Fruit fly (Drosophila melanogaster) whole organism, pupa: ENCODE results near the gene kra.

Source experiments
- CG10348 ChIP-seq: fragments of 200-800 bp; sonication (Bioruptor generic); IDR thresholded peaks from 2 replicates; pipeline ENCODE4 v1.3.6; 2022; ENCODE audit warnings: missing biosample characterization, missing genetic modification characterization
- CG12605 ChIP-seq: fragments of 200-800 bp; sonication (Bioruptor generic); IDR thresholded peaks from 2 replicates; pipeline ENCODE4 v1.3.6; 2022; ENCODE audit warnings: missing biosample characterization, missing genetic modification characterization
- CG13204 ChIP-seq: fragments of 200-800 bp; sonication (Bioruptor generic); optimal IDR thresholded peaks from 2 replicates; lab custom pipeline; 2018; ENCODE audit warnings: missing biosample characterization, mild to moderate bottlenecking, missing genetic modification characterization, moderate library complexity
- CG14655 ChIP-seq: fragments of 200-800 bp; sonication (Bioruptor generic); optimal IDR thresholded peaks from 3 replicates; lab custom pipeline; 2017; ENCODE audit warnings: mild to moderate bottlenecking, missing biosample characterization, missing genetic modification reagents, missing genetic modification characterization
- CG15710 ChIP-seq: fragments of 200-800 bp; sonication (Bioruptor generic); optimal IDR thresholded peaks from 2 replicates; lab custom pipeline; 2018; ENCODE audit warnings: missing biosample characterization, mild to moderate bottlenecking, missing genetic modification characterization, moderate library complexity
- CG17806 ChIP-seq: fragments of 200-800 bp; sonication (Bioruptor generic); optimal IDR thresholded peaks from 2 replicates; lab custom pipeline; 2018; ENCODE audit warnings: missing biosample characterization, mild to moderate bottlenecking, missing genetic modification characterization, moderate library complexity
- CG32121 ChIP-seq: fragments of 200-800 bp; sonication (Bioruptor generic); IDR thresholded peaks from 2 replicates; pipeline ENCODE4 v1.3.6; 2022; ENCODE audit warnings: missing biosample characterization, missing genetic modification characterization
- CG34367 ChIP-seq: fragments of 200-800 bp; sonication (Bioruptor generic); optimal IDR thresholded peaks from 2 replicates; lab custom pipeline; 2018; ENCODE audit warnings: missing biosample characterization, mild to moderate bottlenecking, missing genetic modification characterization
- CG4496 ChIP-seq: fragments of 200-800 bp; sonication (Bioruptor generic); IDR thresholded peaks from 3 replicates; pipeline ENCODE4 v1.3.6; 2022; ENCODE audit warnings: missing biosample characterization, missing genetic modification characterization
- CG8159 ChIP-seq: fragments of 200-800 bp; sonication (Bioruptor generic); optimal IDR thresholded peaks from 3 replicates; lab custom pipeline; 2018; ENCODE audit warnings: missing biosample characterization, mild to moderate bottlenecking, missing genetic modification characterization, moderate library complexity
- CG8301 ChIP-seq: fragments of 200-800 bp; sonication (Bioruptor generic); optimal IDR thresholded peaks from 2 replicates; lab custom pipeline; 2018; ENCODE audit warnings: missing biosample characterization, mild to moderate bottlenecking, missing genetic modification characterization
- CG9948 ChIP-seq: fragments of 200-800 bp; sonication (Bioruptor generic); optimal IDR thresholded peaks from 2 replicates; lab custom pipeline; 2018; ENCODE audit warnings: missing biosample characterization, mild to moderate bottlenecking, missing genetic modification characterization, moderate library complexity
- D1 ChIP-seq: fragments of 200-800 bp; sonication (Bioruptor generic); optimal IDR thresholded peaks from 2 replicates; lab custom pipeline; 2018; ENCODE audit warnings: missing biosample characterization, mild to moderate bottlenecking, missing genetic modification characterization, moderate library complexity
- EcR ChIP-seq: fragments of 200-800 bp; sonication (Bioruptor generic); optimal IDR thresholded peaks from 3 replicates; lab custom pipeline; 2019; ENCODE audit warnings: missing biosample characterization, missing genetic modification characterization, mild to moderate bottlenecking, moderate library complexity, missing genetic modification reagents
- Ets98B ChIP-seq: fragments of 200-800 bp; sonication (Bioruptor generic); IDR thresholded peaks from 2 replicates; pipeline ENCODE4 v1.3.6; 2022; ENCODE audit warnings: missing biosample characterization, missing genetic modification characterization
- Pif1A ChIP-seq: fragments of 200-800 bp; sonication (Bioruptor generic); optimal IDR thresholded peaks from 3 replicates; lab custom pipeline; 2016; ENCODE audit warnings: missing biosample characterization, missing genetic modification characterization
- Pif1B ChIP-seq: fragments of 200-800 bp; sonication (Bioruptor generic); optimal IDR thresholded peaks from 3 replicates; lab custom pipeline; 2016; ENCODE audit warnings: missing biosample characterization, missing genetic modification characterization
- Snoo ChIP-seq: fragments of 200-800 bp; sonication (Bioruptor generic); optimal IDR thresholded peaks from 3 replicates; lab custom pipeline; 2017; ENCODE audit warnings: missing biosample characterization, mild to moderate bottlenecking, missing genetic modification characterization, inconsistent platforms
- fd96Ca ChIP-seq: fragments of 200-800 bp; sonication (Bioruptor generic); IDR thresholded peaks from 3 replicates; pipeline ENCODE4 v1.3.6; 2022; ENCODE audit warnings: missing biosample characterization, missing genetic modification characterization
- gl ChIP-seq: fragments of 200-800 bp; sonication (Bioruptor generic); optimal IDR thresholded peaks from 2 replicates; lab custom pipeline; 2018; ENCODE audit warnings: missing biosample characterization, mild to moderate bottlenecking, missing genetic modification characterization
- rn ChIP-seq: fragments of 200-800 bp; sonication (Bioruptor generic); IDR thresholded peaks from 2 replicates; pipeline ENCODE4 v1.3.6; 2022; ENCODE audit warnings: missing biosample characterization, missing genetic modification characterization

The kra gene

dm6 chr3R:5643421-5643820 is 42.5 kb upstream of the kra start:
- TF ChIP-seq Pif1A (GFP tag; lab: Kevin White, UChicago) (no peak), rn (GFP tag; lab: Robert Waterston, UW) (no peak), EcR (peak; percentile 8)

- TF ChIP-seq CG8301 (tag; lab: Kevin White, UChicago) (no peak), Snoo (tag; lab: Kevin White, UChicago) (peak; percentile 27), CG12605 (GFP tag; lab: Robert Waterston, UW) (peak; percentile 12; the same call in 1 of the 2 replicates), CG17806 (tag; lab: Kevin White, UChicago) (peak; percentile 48), D1 (tag; lab: Kevin White, UChicago) (no peak), fd96Ca (GFP tag; lab: Robert Waterston, UW) (0 out of 3 replicates have a peak, but pooled peaks have one; percentile 6), CG8159 (no peak), CG15710 (tag; lab: Kevin White, UChicago) (peak; percentile 34), Pif1B (GFP tag; lab: Kevin White, UChicago) (no peak)
Measured at dm6 chr3R:5636519-5637430, 35.8 kb upstream of the kra start, which contains the start of the genes CG31548 and CG12170. TSS of gene CG31548 (minus strand) at chr3R:5636852. TSS of gene CG12170 (plus strand) at chr3R:5637234.

dm6 chr3R:5635524-5635923 is 34.6 kb upstream of the kra start, which contains the start of gene CG31546:
TSS of gene CG31546 (minus strand) at chr3R:5635624.
- no peak for TF ChIP-seq fd96Ca (GFP tag; lab: Robert Waterston, UW)
- no peak for TF ChIP-seq CG17806 (tag; lab: Kevin White, UChicago)
- no peak for TF ChIP-seq CG14655 (GFP tag; lab: Kevin White, UChicago)
- TF ChIP-seq Pif1B (GFP tag; lab: Kevin White, UChicago): no peak
- TF ChIP-seq CG12605 (GFP tag; lab: Robert Waterston, UW): no peak
- TF ChIP-seq gl (tag; lab: Kevin White, UChicago): no peak
- TF ChIP-seq Ets98B (GFP tag; lab: Robert Waterston, UW): no peak
- no peak for TF ChIP-seq CG32121
- TF ChIP-seq CG15710 (tag; lab: Kevin White, UChicago): no peak
- no peak for TF ChIP-seq D1 (tag; lab: Kevin White, UChicago)
- no peak for TF ChIP-seq CG10348 (GFP tag; lab: Robert Waterston, UW)

- TF ChIP-seq EcR (peak; percentile 18), CG8301 (tag; lab: Kevin White, UChicago) (no peak)
Measured at dm6 chr3R:5633437-5633836, 32.5 kb upstream of the kra start, which contains the start of gene CG12171. TSS of gene CG12171 (plus strand) at chr3R:5633627.

dm6 chr3R:5632182-5632581 is 31.2 kb upstream of the kra start, which contains the start of gene CG31549:
TSS of gene CG31549 (plus strand) at chr3R:5632192.
- no peak for TF ChIP-seq CG13204 (GFP tag; lab: Kevin White, UChicago)
- no peak for TF ChIP-seq CG8159
- no peak for TF ChIP-seq rn (GFP tag; lab: Robert Waterston, UW)
- no peak for TF ChIP-seq gl (tag; lab: Kevin White, UChicago)
- TF ChIP-seq CG9948: no peak
- TF ChIP-seq Pif1A (GFP tag; lab: Kevin White, UChicago): no peak
- TF ChIP-seq EcR: no peak
- TF ChIP-seq CG17806 (tag; lab: Kevin White, UChicago): no peak
- TF ChIP-seq CG10348 (GFP tag; lab: Robert Waterston, UW): no peak
- TF ChIP-seq Snoo (tag; lab: Kevin White, UChicago): no peak
- no peak for TF ChIP-seq fd96Ca (GFP tag; lab: Robert Waterston, UW)
- no peak for TF ChIP-seq CG12605 (GFP tag; lab: Robert Waterston, UW)
- TF ChIP-seq, all 21 proteins: peak for 0

dm6 chr3R:5627552-5627951 is 26.6 kb upstream of the kra start, which contains the start of gene CG31551:
TSS of gene CG31551 (plus strand) at chr3R:5627852.
- TF ChIP-seq Ets98B (GFP tag; lab: Robert Waterston, UW) (no peak), CG8301 (tag; lab: Kevin White, UChicago) (no peak)

dm6 chr3R:5624115-5624878 is 23.4 kb upstream of the kra start, which contains the start of the genes Dph4, Spec2 and RpL13A:
TSS of gene Dph4 (minus strand) at chr3R:5624125.
TSS of gene Spec2 (minus strand) at chr3R:5624125.
TSS of gene RpL13A (plus strand) at chr3R:5624474.
- TF ChIP-seq Pif1B (GFP tag; lab: Kevin White, UChicago) (no peak), Ets98B (GFP tag; lab: Robert Waterston, UW) (no peak), CG10348 (GFP tag; lab: Robert Waterston, UW) (no peak), Pif1A (GFP tag; lab: Kevin White, UChicago) (no peak), CG34367 (tag; lab: Kevin White, UChicago) (peak; percentile 83), CG8159 (no peak), CG14655 (GFP tag; lab: Kevin White, UChicago) (no peak), CG15710 (tag; lab: Kevin White, UChicago) (peak; percentile 63), gl (tag; lab: Kevin White, UChicago) (peak; percentile 72), Snoo (tag; lab: Kevin White, UChicago) (peak; percentile 94), CG12605 (GFP tag; lab: Robert Waterston, UW) (no peak), fd96Ca (GFP tag; lab: Robert Waterston, UW) (no peak), CG4496 (GFP tag; lab: Robert Waterston, UW) (no peak), CG32121 (no peak), rn (GFP tag; lab: Robert Waterston, UW) (no peak), CG17806 (tag; lab: Kevin White, UChicago) (peak; percentile 34), D1 (tag; lab: Kevin White, UChicago) (no peak), EcR (no peak), CG9948 (peak; percentile 22), CG8301 (tag; lab: Kevin White, UChicago) (peak; percentile 42), CG13204 (GFP tag; lab: Kevin White, UChicago) (no peak)
